Fruit fly (Drosophila melanogaster): ENCODE results near the gene CG14736.

CG14736 gene

DNA sequence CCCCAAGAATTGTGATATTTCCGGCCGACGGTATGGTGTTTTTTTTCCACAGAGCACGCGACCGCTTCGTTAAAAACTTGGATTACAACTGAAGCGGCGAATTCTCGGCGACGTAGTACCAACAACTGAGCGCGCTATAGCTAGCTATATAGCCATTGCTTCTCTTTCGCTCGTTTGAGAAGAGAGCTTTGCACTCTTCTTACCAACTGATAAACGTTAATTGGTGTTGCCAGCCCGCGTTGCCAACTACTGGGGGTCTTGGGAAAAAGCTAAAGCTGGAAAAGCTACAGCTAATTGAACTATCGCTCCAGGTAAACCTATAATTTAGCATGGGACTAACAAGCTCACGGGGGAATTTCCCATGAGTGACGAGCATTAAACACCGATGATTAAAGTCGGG lies 50.2 kb downstream of the CG14736 start, which contains the start of gene ATP8B:
Gene ATP8B, minus strand, starts transcription at position 64 of the 400 bp plus-strand sequence.
- no peak for TF ChIP-seq Jra (GFP tag; optimal IDR thresholded peaks at IDR 0.05)
- TF ChIP-seq pan (optimal IDR thresholded peaks at IDR 0.05): no peak
- no peak for TF ChIP-seq CG32264 (GFP tag; optimal IDR thresholded peaks at IDR 0.05)
- TF ChIP-seq Abd-B (GFP tag; optimal IDR thresholded peaks at IDR 0.05): no peak
- TF ChIP-seq HLH106 (tag; optimal IDR thresholded peaks at IDR 0.05): no peak
- no peak for TF ChIP-seq usp (GFP tag; optimal IDR thresholded peaks at IDR 0.05)
- TF ChIP-seq sage (GFP tag; optimal IDR thresholded peaks at IDR 0.05): no peak
- TF ChIP-seq foxo (GFP tag; optimal IDR thresholded peaks at IDR 0.05): no peak
- no peak for TF ChIP-seq Myc (optimal IDR thresholded peaks at IDR 0.05)
- no peak for TF ChIP-seq Mio (GFP tag; optimal IDR thresholded peaks at IDR 0.05)
- no peak for TF ChIP-seq br (GFP tag; optimal IDR thresholded peaks at IDR 0.05)
- no peak for TF ChIP-seq dl (GFP tag; optimal IDR thresholded peaks at IDR 0.05; ENCODE audit: insufficient read depth in 1 of 2, partially characterized antibody in 2 of 2)
